Worm (Caenorhabditis elegans): ENCODE results near the gene C50F4.6.

C50F4.6 gene

ce11 chrV:9527337-9527736, 18.6 kb upstream of the C50F4.6 start:
- no peak for TF ChIP-seq madf-5 (GFP tag; IDR thresholded peaks at IDR 0.05)
- no peak for TF ChIP-seq hmg-1.1 (GFP tag; IDR thresholded peaks at IDR 0.05)
- TF ChIP-seq daf-16 (GFP tag; optimal IDR thresholded peaks at IDR 0.05): no peak
- TF ChIP-seq daf-16 (tag; optimal IDR thresholded peaks at IDR 0.05): peak; percentile 39
- TF ChIP-seq attf-4 (tag; optimal IDR thresholded peaks at IDR 0.05): no peak
- no peak for TF ChIP-seq ces-1 (GFP tag; optimal IDR thresholded peaks at IDR 0.05)
- no peak for TF ChIP-seq nhr-76 (tag; optimal IDR thresholded peaks at IDR 0.05)
- TF ChIP-seq tag-97 (GFP tag; IDR thresholded peaks at IDR 0.05): no peak
- TF ChIP-seq pqm-1 (tag; optimal IDR thresholded peaks at IDR 0.05): peak; percentile 4
- no peak for TF ChIP-seq lin-38 (GFP tag; IDR thresholded peaks at IDR 0.05)
- no peak for TF ChIP-seq dve-1 (tag; optimal IDR thresholded peaks at IDR 0.05; ENCODE audit: insufficient read depth)
- no peak for TF ChIP-seq gei-8 (GFP tag; optimal IDR thresholded peaks at IDR 0.05)
- TF ChIP-seq hif-1 (tag; optimal IDR thresholded peaks at IDR 0.05): no peak
- no peak for TF ChIP-seq nhr-42 (GFP tag; IDR thresholded peaks at IDR 0.05)
- no peak for TF ChIP-seq daf-19 (GFP tag; conservative IDR thresholded peaks at IDR 0.05)
- TF ChIP-seq ceh-44 (GFP tag; IDR thresholded peaks at IDR 0.05): no peak
- peak; percentile 57 for TF ChIP-seq nhr-77 (tag; optimal IDR thresholded peaks at IDR 0.05)
- peak; percentile 42 for TF ChIP-seq nhr-28 (tag; optimal IDR thresholded peaks at IDR 0.05)
- peak; percentile 38 for TF ChIP-seq dmd-6 (GFP tag; IDR thresholded peaks at IDR 0.05)
- TF ChIP-seq zip-11 (GFP tag; IDR thresholded peaks at IDR 0.05): no peak
- TF ChIP-seq aha-1 (tag): no peak
- no peak for TF ChIP-seq hlh-30 (tag; optimal IDR thresholded peaks at IDR 0.05; ENCODE audit: insufficient read depth)
- TF ChIP-seq snpc-4 (tag; optimal IDR thresholded peaks at IDR 0.05): no peak
- TF ChIP-seq tra-1 (GFP tag; IDR thresholded peaks at IDR 0.05): no peak
- TF ChIP-seq unc-62 (GFP tag; optimal IDR thresholded peaks at IDR 0.05 in 1 of 2): peak in 1 of 2 experiments; percentile 16
- no peak for TF ChIP-seq unc-62 (tag; optimal IDR thresholded peaks at IDR 0.05)

- TF ChIP-seq daf-12 (tag; optimal IDR thresholded peaks at IDR 0.05) (no peak), aha-1 (tag) (peak; percentile 96)
These were observed 17.9 kb upstream of the C50F4.6 start for ce11 chrV:9527984-9528383.

- no peak for TF ChIP-seq gei-8 (GFP tag; optimal IDR thresholded peaks at IDR 0.05)
- no peak for TF ChIP-seq ceh-62 (tag; optimal IDR thresholded peaks at IDR 0.05)
These were observed 14.4 kb upstream of the C50F4.6 start, which contains the start of the genes C50F4.10 and pfk-1.2 for ce11 chrV:9531477-9531876. TSS of gene C50F4.10 (minus strand) at chrV:9531577. TSS of gene pfk-1.2 (plus strand) at chrV:9531801.

- no peak for TF ChIP-seq dmd-8 (GFP tag; IDR thresholded peaks at IDR 0.05)
- no peak for TF ChIP-seq Y105C5A.15 (GFP tag; IDR thresholded peaks at IDR 0.05)
- no peak for TF ChIP-seq daf-16 (GFP tag; optimal IDR thresholded peaks at IDR 0.05)
- TF ChIP-seq daf-16 (tag; optimal IDR thresholded peaks at IDR 0.05): no peak
- no peak for TF ChIP-seq snpc-4 (tag; optimal IDR thresholded peaks at IDR 0.05)
- no peak for TF ChIP-seq ZK337.2 (GFP tag; IDR thresholded peaks at IDR 0.05)
- TF ChIP-seq jun-1 (tag; optimal IDR thresholded peaks at IDR 0.05): no peak
- TF ChIP-seq nhr-77 (tag; optimal IDR thresholded peaks at IDR 0.05): no peak
- no peak for TF ChIP-seq D1046.2 (GFP tag; IDR thresholded peaks at IDR 0.05)
- no peak for TF ChIP-seq egl-27 (tag; optimal IDR thresholded peaks at IDR 0.05)
- TF ChIP-seq hlh-11 (tag; optimal IDR thresholded peaks at IDR 0.05): no peak
- no peak for TF ChIP-seq nhr-10 (tag; optimal IDR thresholded peaks at IDR 0.05)
- TF ChIP-seq dve-1 (tag; optimal IDR thresholded peaks at IDR 0.05; ENCODE audit: insufficient read depth): no peak
- no peak for TF ChIP-seq egl-43 (GFP tag; IDR thresholded peaks at IDR 0.05)
These were observed 11.3 kb upstream of the C50F4.6 start, which contains the start of gene tag-329 for ce11 chrV:9534621-9535020. TSS of gene tag-329 (plus strand) at chrV:9534921.

All from whole organism, L4 larva.